Worm (Caenorhabditis elegans) whole organism, L3 larva: ENCODE results near the gene C50E3.15.

Experiments used
- ceh-9 ChIP-seq: sonication (generic microtip); optimal IDR thresholded peaks from 2 replicates; lab custom pipeline; 2018; ENCODE audit warnings: missing biosample characterization, missing genetic modification characterization
- hmg-11 ChIP-seq: sonication (generic microtip); optimal IDR thresholded peaks from 2 replicates; lab custom pipeline; 2016; ENCODE audit warnings: missing genetic modification characterization, missing compliant biosample characterization
- mml-1 ChIP-seq: fragments of 150-350 bp; sonication (generic microtip); optimal IDR thresholded peaks from 3 replicates; lab custom pipeline; 2014; ENCODE audit warnings: missing biosample characterization, missing genetic modification characterization
- nhr-11 ChIP-seq: fragments of 150-350 bp; optimal IDR thresholded peaks from 2 replicates; lab custom pipeline; 2014; ENCODE audit warnings: missing biosample characterization, missing genetic modification characterization
- nhr-25 ChIP-seq: sonication (generic microtip); optimal IDR thresholded peaks from 2 replicates; lab custom pipeline; 2017; ENCODE audit warnings: missing biosample characterization, missing genetic modification characterization
- nhr-28 ChIP-seq: fragments of 150-350 bp; optimal IDR thresholded peaks from 2 replicates; lab custom pipeline; 2014; ENCODE audit warnings: missing biosample characterization, missing genetic modification characterization
- unc-62 ChIP-seq: fragments of 150-350 bp; sonication (generic microtip); optimal IDR thresholded peaks from 4 replicates; lab custom pipeline; 2014; ENCODE audit warnings: missing biosample characterization, missing genetic modification reagents, missing genetic modification characterization
- ztf-11 ChIP-seq: fragments of 150-350 bp; optimal IDR thresholded peaks from 2 replicates; lab custom pipeline; 2014; ENCODE audit warnings: missing biosample characterization, missing genetic modification characterization

DNA sequence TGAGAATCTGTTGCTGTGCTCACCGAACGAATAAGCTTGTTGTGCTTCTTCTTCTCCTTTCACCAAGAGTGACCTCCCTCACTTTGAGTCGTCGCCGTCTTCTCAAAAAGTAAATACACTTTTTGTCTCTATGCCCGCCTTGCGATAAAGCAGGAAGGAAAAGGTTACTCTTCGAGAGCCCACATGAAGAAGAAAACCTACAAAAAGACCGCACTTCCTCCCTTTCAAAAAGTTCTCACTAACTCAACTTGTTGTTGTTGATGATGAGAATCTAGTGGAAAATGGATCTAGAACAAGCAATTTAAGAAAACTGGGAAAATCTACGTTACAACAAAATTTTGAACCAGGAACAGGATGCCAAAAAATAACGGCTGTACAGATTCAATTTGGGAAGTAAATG, 27.8 kb upstream of the C50E3.15 start, which contains the start of gene C50E3.6:
- no peak for TF ChIP-seq ztf-11 (tag; lab: Kevin White, UChicago)
- TF ChIP-seq mml-1 = no peak
- no peak for TF ChIP-seq nhr-11 (tag; lab: Kevin White, UChicago)
- no peak for TF ChIP-seq nhr-28 (tag; lab: Kevin White, UChicago)
- TF ChIP-seq hmg-11 (tag; lab: Kevin White, UChicago) = no peak
- TF ChIP-seq nhr-25 = no peak
- TF ChIP-seq unc-62 (GFP tag; lab: Kevin White, UChicago) = no peak
- no peak for TF ChIP-seq ceh-9
